Worm (Caenorhabditis elegans): ENCODE data around the gene sprr-3.

sprr-3 gene

ce11 chrIV:2526836-2527235 lies 15.3 kb upstream of the sprr-3 start:
- TF ChIP-seq madf-5 (GFP tag; IDR thresholded peaks at IDR 0.05): no peak
- peak; percentile 66 for TF ChIP-seq ceh-28 (tag; optimal IDR thresholded peaks at IDR 0.05)

ce11 chrIV:2528741-2529140 lies 13.4 kb upstream of the sprr-3 start:
- TF ChIP-seq ceh-28 (tag; optimal IDR thresholded peaks at IDR 0.05): peak; percentile 15

ce11 chrIV:2529281-2529680 lies 12.8 kb upstream of the sprr-3 start:
- no peak for TF ChIP-seq Y48G9A.11 (GFP tag; IDR thresholded peaks at IDR 0.05)
- peak; percentile 79 for TF ChIP-seq ceh-28 (tag; optimal IDR thresholded peaks at IDR 0.05)

DNA sequence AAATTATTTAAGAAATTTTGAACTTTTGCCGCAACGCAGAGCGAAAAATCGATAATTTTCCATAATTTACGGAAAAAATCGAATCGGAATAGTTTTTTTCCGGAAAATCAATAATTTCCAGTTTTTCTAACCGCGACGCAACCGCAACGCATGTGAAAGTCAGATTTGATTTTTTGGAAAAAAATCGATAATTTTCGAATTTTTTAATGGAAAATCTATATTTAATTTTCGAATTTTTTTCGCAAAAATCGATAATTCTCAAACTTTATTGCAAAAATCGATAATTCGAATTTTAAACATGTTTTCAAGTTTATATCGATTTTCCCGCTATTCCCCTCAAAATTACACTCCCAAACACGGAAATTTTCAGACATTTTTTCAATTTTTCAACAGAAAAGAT lies 11.8 kb upstream of the sprr-3 start:
- TF ChIP-seq lin-13 (GFP tag; optimal IDR thresholded peaks at IDR 0.05) (no peak), ceh-20 (GFP tag; IDR thresholded peaks at IDR 0.05) (no peak), ceh-28 (tag; optimal IDR thresholded peaks at IDR 0.05) (peak; percentile 77), hlh-30 (tag; optimal IDR thresholded peaks at IDR 0.05; ENCODE audit: insufficient read depth) (no peak)

- peak; percentile 13 for TF ChIP-seq ces-1 (GFP tag; optimal IDR thresholded peaks at IDR 0.05)
- no peak for TF ChIP-seq unc-130 (GFP tag; optimal IDR thresholded peaks at IDR 0.05)
Observed at ce11 chrIV:2537741-2538140, 4.4 kb upstream of the sprr-3 start.

ce11 chrIV:2548766-2549165 lies 6.7 kb downstream of the sprr-3 start:
- no peak for TF ChIP-seq egl-27 (tag; optimal IDR thresholded peaks at IDR 0.05)
- peak; percentile 85 for TF ChIP-seq ceh-28 (tag; optimal IDR thresholded peaks at IDR 0.05)
- TF ChIP-seq aha-1 (tag): peak; percentile 47
- peak in 1 of 2 experiments; percentile 32 for TF ChIP-seq unc-62 (GFP tag; optimal IDR thresholded peaks at IDR 0.05 in 1 of 2)
- TF ChIP-seq unc-62 (tag; optimal IDR thresholded peaks at IDR 0.05): no peak

DNA sequence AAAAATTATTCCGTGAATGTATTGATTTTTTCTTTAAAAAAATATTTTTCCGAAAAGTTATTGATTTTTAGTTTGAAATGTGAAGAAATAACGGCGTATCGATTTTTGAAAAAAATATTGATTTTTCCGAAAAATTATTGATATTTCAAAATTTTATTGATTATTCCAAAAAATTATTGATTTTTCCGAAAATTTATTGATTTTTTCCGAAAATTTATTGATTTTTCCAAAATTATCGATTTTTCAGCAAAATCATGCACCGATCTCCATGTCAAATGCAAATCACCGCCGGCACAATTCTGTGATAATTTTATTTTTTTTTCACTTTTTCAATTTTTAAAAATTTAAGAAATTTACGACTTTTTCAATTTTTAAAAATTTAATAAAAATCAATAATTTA lies 7.4 kb downstream of the sprr-3 start:
- TF ChIP-seq unc-62 (GFP tag; optimal IDR thresholded peaks at IDR 0.05 in 1 of 2) (no peak), unc-62 (tag; optimal IDR thresholded peaks at IDR 0.05) (no peak), ceh-28 (tag; optimal IDR thresholded peaks at IDR 0.05) (peak; percentile 81)

DNA sequence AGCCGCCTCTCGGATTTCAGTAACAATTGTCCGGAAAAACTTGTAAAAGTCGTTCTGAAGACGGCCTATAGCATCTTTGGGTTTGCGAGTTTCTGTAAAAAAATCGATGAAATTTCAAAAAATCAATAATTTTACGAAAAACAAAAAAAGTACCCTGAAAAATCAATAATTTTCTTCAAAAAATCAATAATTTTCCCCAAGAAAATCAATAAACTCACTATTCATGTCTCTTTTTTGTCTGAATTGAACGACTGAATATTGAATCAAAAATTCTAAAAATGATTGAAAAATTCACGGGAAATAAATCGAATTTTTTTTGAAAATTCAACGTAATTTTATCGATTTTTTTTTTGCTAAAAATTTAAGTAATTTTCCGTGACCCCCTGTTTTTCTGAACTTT lies 9.3 kb downstream of the sprr-3 start, which contains the start of gene Y69A2AR.23:
Y69A2AR.23 (minus strand) TSS at position 267 of the 400 bp plus-strand sequence.
- TF ChIP-seq nhr-41 (GFP tag; IDR thresholded peaks at IDR 0.05) (no peak), ceh-28 (tag; optimal IDR thresholded peaks at IDR 0.05) (peak; percentile 87)

- TF ChIP-seq F44E2.7 (GFP tag; IDR thresholded peaks at IDR 0.05): 0 out of 2 replicates have a peak, but pooled peaks have one; percentile 56
- no peak for TF ChIP-seq dmd-9 (GFP tag; IDR thresholded peaks at IDR 0.05)
- no peak for TF ChIP-seq fkh-10 (GFP tag; optimal IDR thresholded peaks at IDR 0.05)
- TF ChIP-seq hlh-11 (tag; optimal IDR thresholded peaks at IDR 0.05): no peak
- TF ChIP-seq ceh-28 (tag; optimal IDR thresholded peaks at IDR 0.05): no peak
- TF ChIP-seq fos-1 (tag; optimal IDR thresholded peaks at IDR 0.05): no peak
- TF ChIP-seq daf-12 (tag; optimal IDR thresholded peaks at IDR 0.05): no peak
- peak; percentile 52; the same call in 1 of the 2 replicates for TF ChIP-seq egl-43 (GFP tag; IDR thresholded peaks at IDR 0.05)
- no peak for TF ChIP-seq mdt-29 (GFP tag; IDR thresholded peaks at IDR 0.05)
- TF ChIP-seq set-16 (GFP tag; IDR thresholded peaks at IDR 0.05): peak; percentile 87
Observed at ce11 chrIV:2551838-2552237, 9.7 kb downstream of the sprr-3 start.

ce11 chrIV:2552276-2552675 lies 10.2 kb downstream of the sprr-3 start:
- no peak for TF ChIP-seq Y5F2A.4 (GFP tag; optimal IDR thresholded peaks at IDR 0.05)
- no peak for TF ChIP-seq F10B5.3 (tag; optimal IDR thresholded peaks at IDR 0.05)
- TF ChIP-seq ceh-28 (tag; optimal IDR thresholded peaks at IDR 0.05): peak; percentile 81
- no peak for TF ChIP-seq ctbp-1 (GFP tag; IDR thresholded peaks at IDR 0.05)
- TF ChIP-seq dmd-9 (GFP tag; IDR thresholded peaks at IDR 0.05): no peak
